Worm (Caenorhabditis elegans) whole organism, L1 larva: ENCODE results near the gene C26B9.3.

Experiments used
- Y116A8C.19 ChIP-seq: sonication (generic microtip); optimal IDR thresholded peaks from 2 replicates; lab custom pipeline; 2016; ENCODE audit warnings: missing compliant biosample characterization, missing genetic modification characterization, borderline replicate concordance
- ama-1 ChIP-seq: fragments of 150-350 bp; optimal IDR thresholded peaks from 2 replicates; lab custom pipeline; 2014
- blmp-1 ChIP-seq: fragments of 150-350 bp; optimal IDR thresholded peaks from 2 replicates; lab custom pipeline; 2014; ENCODE audit warnings: missing biosample characterization, missing genetic modification characterization
- ceh-82 ChIP-seq, 3 experiments: fragments of 150-350 bp in 1 of 3; sonication (generic microtip) in 2 of 3; optimal IDR thresholded peaks; 2 replicates each; lab custom pipeline; 2014 to 2017; ENCODE audit warnings: missing biosample characterization in 3 of 3, missing genetic modification characterization in 3 of 3
- egl-27 ChIP-seq, 2 experiments: fragments of 150-350 bp in 1 of 2; sonication (generic microtip); optimal IDR thresholded peaks; 3 replicates each; lab custom pipeline; 2017 to 2018; ENCODE audit warnings: missing biosample characterization in 2 of 2, missing genetic modification characterization in 2 of 2, missing genetic modification reagents in 2 of 2
- elt-2 ChIP-seq: sonication (generic microtip); optimal IDR thresholded peaks from 2 replicates; lab custom pipeline; 2016; ENCODE audit warnings: missing genetic modification characterization, mild to moderate bottlenecking, inconsistent platforms, missing compliant biosample characterization, missing genetic modification reagents
- elt-3 ChIP-seq, 6 experiments: fragments of 150-350 bp in 1 of 6; sonication (generic microtip); optimal IDR thresholded peaks; 2 replicates each; lab custom pipeline; 2017 to 2018; ENCODE audit warnings: missing biosample characterization in 6 of 6, missing genetic modification characterization in 6 of 6, inconsistent platforms in 1 of 6
- fkh-4 ChIP-seq: sonication (generic microtip); optimal IDR thresholded peaks from 2 replicates; lab custom pipeline; 2016; ENCODE audit warnings: missing compliant biosample characterization, missing genetic modification characterization, borderline replicate concordance
- nhr-237 ChIP-seq: fragments of 150-350 bp; optimal IDR thresholded peaks from 2 replicates; lab custom pipeline; 2014; ENCODE audit warnings: missing biosample characterization, missing genetic modification characterization
- rnt-1 ChIP-seq: sonication (generic microtip); optimal IDR thresholded peaks from 2 replicates; lab custom pipeline; 2016; ENCODE audit warnings: mild to moderate bottlenecking, missing genetic modification characterization, moderate library complexity, missing compliant biosample characterization
- unc-130 ChIP-seq: fragments of 150-350 bp; optimal IDR thresholded peaks from 2 replicates; lab custom pipeline; 2017; ENCODE audit warnings: missing biosample characterization, missing genetic modification characterization, inconsistent platforms

- TF ChIP-seq nhr-237 (tag; lab: Kevin White, UChicago) (no peak), Y116A8C.19 (no peak), ceh-82 (tag; optimal IDR thresholded peaks at IDR 0.05; lab: Kevin White, UChicago) (no peak), unc-130 (tag; lab: Kevin White, UChicago) (no peak), fkh-4 (tag; lab: Kevin White, UChicago) (no peak), ama-1 (no peak), egl-27 (tag; optimal IDR thresholded peaks at IDR 0.05; lab: Kevin White, UChicago) (no peak), blmp-1 (no peak), rnt-1 (tag; lab: Kevin White, UChicago) (no peak), elt-2 (no peak), elt-3 (tag; optimal IDR thresholded peaks at IDR 0.05; lab: Kevin White, UChicago) (no peak)
Observed at ce11 chrX:5347856-5348255, 9.8 kb downstream of the C26B9.3 start.
